Fruit fly (Drosophila melanogaster) whole organism, embryonic: Measurements from ENCODE around the gene CG13144.

Experiments used
- Aef1 ChIP-seq: fragments of 200-800 bp; sonication (Bioruptor generic); IDR thresholded peaks from 3 replicates; pipeline ENCODE4 v1.3.6; 2022; ENCODE audit warnings: missing biosample characterization, missing genetic modification characterization
- Asciz ChIP-seq: fragments of 200-800 bp; sonication (Bioruptor generic); optimal IDR thresholded peaks from 2 replicates; lab custom pipeline; 2017; ENCODE audit warnings: missing biosample characterization, mild to moderate bottlenecking, missing genetic modification characterization, missing genetic modification reagents
- Atf-2 ChIP-seq: fragments of 200-800 bp; sonication (Bioruptor generic); optimal IDR thresholded peaks from 2 replicates; lab custom pipeline; 2016; ENCODE audit warnings: missing biosample characterization, missing genetic modification characterization
- B-H2 ChIP-seq: fragments of 200-800 bp; sonication (Bioruptor generic); optimal IDR thresholded peaks from 2 replicates; lab custom pipeline; 2018; ENCODE audit warnings: missing biosample characterization, mild to moderate bottlenecking, missing genetic modification characterization
- BtbVII ChIP-seq: fragments of 200-800 bp; sonication (Bioruptor generic); optimal IDR thresholded peaks from 3 replicates; lab custom pipeline; 2017; ENCODE audit warnings: missing biosample characterization, mild to moderate bottlenecking, missing genetic modification characterization
- Bteb2 ChIP-seq: fragments of 200-800 bp; sonication (Bioruptor generic); optimal IDR thresholded peaks from 2 replicates; lab custom pipeline; 2016; ENCODE audit warnings: missing biosample characterization, missing genetic modification characterization
- CG1024 ChIP-seq: fragments of 200-800 bp; sonication (Bioruptor generic); IDR thresholded peaks from 2 replicates; pipeline ENCODE4 v1.3.6; 2022; ENCODE audit warnings: missing biosample characterization, missing genetic modification characterization
- CG10321 ChIP-seq: fragments of 200-800 bp; sonication (Bioruptor generic); IDR thresholded peaks from 2 replicates; pipeline ENCODE4 v1.3.6; 2022; ENCODE audit warnings: missing biosample characterization, missing genetic modification characterization
- CG10462 ChIP-seq: fragments of 200-800 bp; sonication (Bioruptor generic); optimal IDR thresholded peaks from 2 replicates; lab custom pipeline; 2016; ENCODE audit warnings: missing biosample characterization, missing genetic modification characterization
- CG10543 ChIP-seq: fragments of 200-800 bp; sonication (Bioruptor generic); optimal IDR thresholded peaks from 3 replicates; lab custom pipeline; 2017; ENCODE audit warnings: missing biosample characterization, mild to moderate bottlenecking, missing genetic modification characterization, moderate library complexity
- CG11456 ChIP-seq: fragments of 200-800 bp; sonication (Bioruptor generic); IDR thresholded peaks from 3 replicates; pipeline ENCODE4 v1.3.6; 2022; ENCODE audit warnings: missing biosample characterization, missing genetic modification characterization
- CG1603 ChIP-seq: fragments of 200-800 bp; sonication (Bioruptor generic); optimal IDR thresholded peaks from 2 replicates; lab custom pipeline; 2019; ENCODE audit warnings: missing biosample characterization, mild to moderate bottlenecking, missing genetic modification characterization, moderate library complexity
- CG18011 ChIP-seq: fragments of 200-800 bp; sonication (Bioruptor generic); optimal IDR thresholded peaks from 2 replicates; lab custom pipeline; 2017; ENCODE audit warnings: missing biosample characterization, missing genetic modification characterization, mild to moderate bottlenecking, moderate library complexity, missing genotype
- CG2678 ChIP-seq: fragments of 200-800 bp; sonication (Bioruptor generic); optimal IDR thresholded peaks from 3 replicates; lab custom pipeline; 2019; ENCODE audit warnings: missing biosample characterization, mild to moderate bottlenecking, missing genetic modification characterization, moderate library complexity
- CG2889 ChIP-seq: fragments of 200-800 bp; sonication (Bioruptor generic); IDR thresholded peaks from 3 replicates; pipeline ENCODE4 v1.3.6; 2022; ENCODE audit warnings: missing biosample characterization, missing genetic modification characterization
- CG3065 ChIP-seq: fragments of 200-800 bp; sonication (Bioruptor generic); optimal IDR thresholded peaks from 2 replicates; lab custom pipeline; 2016; ENCODE audit warnings: missing biosample characterization, missing genetic modification characterization
- CG32772 ChIP-seq: fragments of 200-800 bp; sonication (Bioruptor generic); IDR thresholded peaks from 2 replicates; pipeline ENCODE4 v1.3.6; 2022; ENCODE audit warnings: missing biosample characterization, missing genetic modification characterization
- CG4282 ChIP-seq: fragments of 200-800 bp; sonication (Bioruptor generic); optimal IDR thresholded peaks from 2 replicates; lab custom pipeline; 2016; ENCODE audit warnings: missing biosample characterization, missing genetic modification characterization
- CG4360 ChIP-seq: fragments of 200-800 bp; sonication (Bioruptor generic); IDR thresholded peaks from 2 replicates; pipeline ENCODE4 v1.3.6; 2022; ENCODE audit warnings: missing biosample characterization, missing genetic modification characterization
- CG7271 ChIP-seq: fragments of 200-800 bp; sonication (Bioruptor generic); optimal IDR thresholded peaks from 2 replicates; lab custom pipeline; 2018; ENCODE audit warnings: missing biosample characterization, mild to moderate bottlenecking, missing genetic modification characterization, moderate library complexity
- CG7928 ChIP-seq: fragments of 200-800 bp; sonication (Bioruptor generic); optimal IDR thresholded peaks from 2 replicates; lab custom pipeline; 2017; ENCODE audit warnings: missing biosample characterization, mild to moderate bottlenecking, missing genetic modification characterization
- CG7963 ChIP-seq: fragments of 200-800 bp; sonication (Bioruptor generic); IDR thresholded peaks from 3 replicates; pipeline ENCODE4 v1.3.6; 2022; ENCODE audit warnings: missing biosample characterization, missing genetic modification characterization; ENCODE audit not compliant: partially characterized antibody
- Deaf1 ChIP-seq: fragments of 200-800 bp; optimal IDR thresholded peaks from 3 replicates; lab custom pipeline; 2019; ENCODE audit warnings: missing biosample characterization, mild to moderate bottlenecking, missing genetic modification characterization, moderate library complexity
- Gsc ChIP-seq: fragments of 200-800 bp; sonication (Bioruptor generic); IDR thresholded peaks from 2 replicates; pipeline ENCODE4 v1.3.6; 2022; ENCODE audit warnings: missing biosample characterization, missing genetic modification characterization
- HHEX ChIP-seq: fragments of 200-800 bp; sonication (Bioruptor generic); optimal IDR thresholded peaks from 3 replicates; lab custom pipeline; 2017; ENCODE audit warnings: missing biosample characterization, mild to moderate bottlenecking, missing genetic modification characterization, missing genetic modification reagents
- Hand ChIP-seq: fragments of 200-800 bp; sonication (Bioruptor generic); optimal IDR thresholded peaks from 2 replicates; lab custom pipeline; 2017; ENCODE audit warnings: mild to moderate bottlenecking, missing biosample characterization, missing genetic modification reagents, missing genetic modification characterization
- Hr51 ChIP-seq, 2 experiments: fragments of 200-800 bp; sonication (Bioruptor generic); optimal IDR thresholded peaks; 2 replicates in 1 of 2; 3 replicates in 1 of 2; lab custom pipeline; 2016 to 2018; ENCODE audit warnings: missing biosample characterization in 2 of 2, missing genetic modification characterization in 2 of 2, mild to moderate bottlenecking in 1 of 2, moderate library complexity in 1 of 2
- Lim3 ChIP-seq: fragments of 200-800 bp; sonication (Bioruptor generic); IDR thresholded peaks from 2 replicates; pipeline ENCODE4 v1.3.6; 2022; ENCODE audit warnings: missing biosample characterization, missing genetic modification characterization
- Med ChIP-seq: fragments of 200-800 bp; sonication (Bioruptor generic); peaks from one replicate; lab custom pipeline; 2016; ENCODE audit warnings: missing biosample characterization, missing genetic modification characterization, mild to moderate bottlenecking, inconsistent platforms, moderate library complexity
- NC2β ChIP-seq: fragments of 200-800 bp; sonication (Bioruptor generic); optimal IDR thresholded peaks from 2 replicates; lab custom pipeline; 2016; ENCODE audit warnings: missing biosample characterization, missing genetic modification characterization
- Opbp ChIP-seq: fragments of 200-800 bp; sonication (Bioruptor generic); IDR thresholded peaks from 3 replicates; pipeline ENCODE4 v1.3.6; 2022; ENCODE audit warnings: missing biosample characterization, missing genetic modification characterization; ENCODE audit not compliant: partially characterized antibody
- Rx ChIP-seq: fragments of 200-800 bp; sonication (Bioruptor generic); IDR thresholded peaks from 2 replicates; pipeline ENCODE4 v1.3.6; 2022; ENCODE audit warnings: missing biosample characterization, missing genetic modification characterization
- Sry-δ ChIP-seq: fragments of 200-800 bp; sonication (Bioruptor generic); optimal IDR thresholded peaks from 2 replicates; lab custom pipeline; 2016; ENCODE audit warnings: missing biosample characterization, missing genetic modification characterization
- TFAM ChIP-seq: fragments of 200-800 bp; sonication (Bioruptor generic); optimal IDR thresholded peaks from 2 replicates; lab custom pipeline; 2017; ENCODE audit warnings: missing biosample characterization, missing genetic modification characterization, inconsistent platforms
- az2 ChIP-seq: fragments of 200-800 bp; sonication (Bioruptor generic); optimal IDR thresholded peaks from 3 replicates; lab custom pipeline; 2016; ENCODE audit warnings: missing biosample characterization, missing genetic modification characterization
- bigmax ChIP-seq: fragments of 200-800 bp; sonication (Bioruptor generic); optimal IDR thresholded peaks from 2 replicates; lab custom pipeline; 2018; ENCODE audit warnings: missing biosample characterization, mild to moderate bottlenecking, missing genetic modification characterization
- chn ChIP-seq: fragments of 200-800 bp; sonication (Bioruptor generic); optimal IDR thresholded peaks from 2 replicates; lab custom pipeline; 2016; ENCODE audit warnings: missing biosample characterization, missing genetic modification characterization
- dmrt99B ChIP-seq: fragments of 200-800 bp; sonication (Bioruptor generic); optimal IDR thresholded peaks from 2 replicates; lab custom pipeline; 2018; ENCODE audit warnings: missing biosample characterization, mild to moderate bottlenecking, missing genetic modification characterization, moderate library complexity
- exex ChIP-seq: fragments of 200-800 bp; sonication (Bioruptor generic); optimal IDR thresholded peaks from 4 replicates; lab custom pipeline; 2018; ENCODE audit warnings: missing biosample characterization, mild to moderate bottlenecking, missing genetic modification characterization, moderate library complexity
- gsb ChIP-seq: fragments of 200-800 bp; sonication (Bioruptor generic); IDR thresholded peaks from 2 replicates; pipeline ENCODE4 v1.3.6; 2022; ENCODE audit warnings: missing biosample characterization, missing genetic modification characterization
- gsb-n ChIP-seq: fragments of 200-800 bp; sonication (Bioruptor generic); optimal IDR thresholded peaks from 3 replicates; lab custom pipeline; 2018; ENCODE audit warnings: missing biosample characterization, mild to moderate bottlenecking, missing genetic modification characterization
- gt ChIP-seq: fragments of 200-800 bp; sonication (Bioruptor generic); IDR thresholded peaks from 2 replicates; pipeline ENCODE4 v1.3.6; 2022; ENCODE audit warnings: missing biosample characterization, missing genetic modification characterization
- her ChIP-seq: fragments of 200-800 bp; sonication (Bioruptor generic); optimal IDR thresholded peaks from 2 replicates; lab custom pipeline; 2016; ENCODE audit warnings: missing biosample characterization, missing genetic modification characterization
- ken ChIP-seq: fragments of 200-800 bp; sonication (Bioruptor generic); IDR thresholded peaks from 3 replicates; pipeline ENCODE4 v1.3.6; 2022; ENCODE audit warnings: missing biosample characterization, missing genetic modification characterization
- lab ChIP-seq: fragments of 200-800 bp; sonication (Bioruptor generic); optimal IDR thresholded peaks from 3 replicates; lab custom pipeline; 2017; ENCODE audit warnings: missing biosample characterization, missing genetic modification characterization, mild to moderate bottlenecking, moderate library complexity, missing genetic modification reagents
- odd ChIP-seq: fragments of 200-800 bp; sonication (Bioruptor generic); optimal IDR thresholded peaks from 2 replicates; lab custom pipeline; 2017; ENCODE audit warnings: missing biosample characterization, mild to moderate bottlenecking, missing genetic modification characterization
- onecut ChIP-seq: fragments of 200-800 bp; sonication (Bioruptor generic); IDR thresholded peaks from 2 replicates; pipeline ENCODE4 v1.3.6; 2022; ENCODE audit warnings: missing biosample characterization, missing genetic modification characterization
- otp ChIP-seq: fragments of 200-800 bp; sonication (Bioruptor generic); IDR thresholded peaks from 3 replicates; pipeline ENCODE4, ENCODE4 v1.3.6; 2022; ENCODE audit warnings: missing biosample characterization, missing genetic modification characterization
- pum ChIP-seq: fragments of 200-800 bp; sonication (Bioruptor generic); optimal IDR thresholded peaks from 2 replicates; lab custom pipeline; 2016; ENCODE audit warnings: missing biosample characterization, missing genetic modification characterization
- rib ChIP-seq: fragments of 200-800 bp; sonication (Bioruptor generic); IDR thresholded peaks from 2 replicates; pipeline ENCODE4 v1.3.6; 2022; ENCODE audit warnings: missing biosample characterization, missing genetic modification characterization
- sqz ChIP-seq: fragments of 200-800 bp; sonication (Bioruptor generic); optimal IDR thresholded peaks from 3 replicates; lab custom pipeline; 2018; ENCODE audit warnings: missing biosample characterization, mild to moderate bottlenecking, missing genetic modification characterization

Gene CG13144

dm6 chr2L:10519225-10519624, 28.0 kb upstream of the CG13144 start (continued):
- peak; percentile 83 for TF ChIP-seq CG2678 (tag; lab: Kevin White, UChicago)
- TF ChIP-seq onecut (GFP tag; lab: Robert Waterston, UW) = peak; percentile 47; the same call in 1 of the 2 replicates
- TF ChIP-seq CG11456 = 0 out of 3 replicates have a peak, but pooled peaks have one; percentile 34
- TF ChIP-seq otp = peak; percentile 74; the same call in 2 of the 3 replicates
- TF ChIP-seq pum (GFP tag; lab: Kevin White, UChicago) = peak; percentile 9
- TF ChIP-seq Deaf1 (tag; lab: Kevin White, UChicago) = peak; percentile 38
- no peak for TF ChIP-seq Opbp
- TF ChIP-seq gsb (GFP tag; lab: Robert Waterston, UW) = peak; percentile 55
- TF ChIP-seq CG10543 (GFP tag; lab: Kevin White, UChicago) = no peak
- TF ChIP-seq CG3065 = no peak
- peak; percentile 65; the same call in 2 of the 3 replicates for TF ChIP-seq ken (GFP tag; lab: Robert Waterston, UW)
- no peak for TF ChIP-seq gt
- TF ChIP-seq Hr51 (GFP tag; optimal IDR thresholded peaks at IDR 0.05; lab: Kevin White, UChicago) = peak in 1 of 2 experiments; percentile 72
- TF ChIP-seq CG10321 (GFP tag; lab: Robert Waterston, UW) = no peak
- TF ChIP-seq gsb-n (tag; lab: Kevin White, UChicago) = peak; percentile 12
- no peak for TF ChIP-seq CG7271 (tag; lab: Kevin White, UChicago)
- peak; percentile 43; the same call in 1 of the 3 replicates for TF ChIP-seq CG2889 (GFP tag; lab: Robert Waterston, UW)
- TF ChIP-seq B-H2 (GFP tag; lab: Kevin White, UChicago) = no peak
- peak; percentile 20 for TF ChIP-seq chn (GFP tag; lab: Kevin White, UChicago)
- peak; percentile 60 for TF ChIP-seq HHEX (GFP tag; lab: Kevin White, UChicago)
- TF ChIP-seq CG32772 (GFP tag; lab: Robert Waterston, UW) = peak; percentile 53; the same call in 1 of the 2 replicates
- peak; percentile 69 for TF ChIP-seq dmrt99B (tag; lab: Kevin White, UChicago)
- no peak for TF ChIP-seq CG4282 (GFP tag; lab: Kevin White, UChicago)
- peak; percentile 88 for TF ChIP-seq lab (GFP tag; lab: Kevin White, UChicago)
- TF ChIP-seq NC2β (GFP tag; lab: Kevin White, UChicago) = no peak
- TF ChIP-seq exex (tag; lab: Kevin White, UChicago) = peak; percentile 41
- TF ChIP-seq bigmax (GFP tag; lab: Kevin White, UChicago) = no peak
- TF ChIP-seq Med = peak; percentile 88
- TF ChIP-seq CG1603 (tag; lab: Kevin White, UChicago) = peak; percentile 57
- no peak for TF ChIP-seq CG1024 (GFP tag; lab: Robert Waterston, UW)
- TF ChIP-seq her = no peak
- TF ChIP-seq Hand (GFP tag; lab: Kevin White, UChicago) = peak; percentile 5
- TF ChIP-seq Lim3 = no peak
- TF ChIP-seq CG7963 = no peak
- TF ChIP-seq rib = peak; percentile 39; the same call in 1 of the 2 replicates
- no peak for TF ChIP-seq TFAM (GFP tag; lab: Kevin White, UChicago)
- no peak for TF ChIP-seq CG7928 (GFP tag; lab: Kevin White, UChicago)
- peak; percentile 28; the same call in 1 of the 3 replicates for TF ChIP-seq Aef1 (GFP tag; lab: Robert Waterston, UW)
- TF ChIP-seq Gsc (GFP tag; lab: Robert Waterston, UW) = no peak
- peak; percentile 14 for TF ChIP-seq odd (GFP tag; lab: Kevin White, UChicago)
- no peak for TF ChIP-seq CG4360 (GFP tag; lab: Robert Waterston, UW)
- TF ChIP-seq CG10462 (GFP tag; lab: Kevin White, UChicago) = no peak
- peak; percentile 38 for TF ChIP-seq Bteb2 (GFP tag; lab: Kevin White, UChicago)
- no peak for TF ChIP-seq az2 (GFP tag; lab: Kevin White, UChicago)
- peak; percentile 19 for TF ChIP-seq sqz (GFP tag; lab: Kevin White, UChicago)
- TF ChIP-seq CG18011 (GFP tag; lab: Kevin White, UChicago) = peak; percentile 41
- TF ChIP-seq Rx = no peak; the same call in 1 of the 2 replicates
- no peak for TF ChIP-seq Sry-δ
- peak; percentile 37 for TF ChIP-seq Asciz (GFP tag; lab: Kevin White, UChicago)
- peak; percentile 36 for TF ChIP-seq Atf-2 (GFP tag; lab: Kevin White, UChicago)
- peak; percentile 55 for TF ChIP-seq BtbVII (GFP tag; lab: Kevin White, UChicago)
